Fruit fly (Drosophila melanogaster): ENCODE measurements around the gene CG14669.

dm6 chr3R:5482790-5483189 lies 68.5 kb downstream of the CG14669 start:
- TF ChIP-seq spab (GFP tag; optimal IDR thresholded peaks at IDR 0.05), result no peak
- TF ChIP-seq Hr38 (GFP tag; optimal IDR thresholded peaks at IDR 0.05), result no peak
- TF ChIP-seq topi (GFP tag; optimal IDR thresholded peaks at IDR 0.05), result no peak
- TF ChIP-seq CG1621 (tag; optimal IDR thresholded peaks at IDR 0.05), result no peak

All from whole organism, prepupa.